Worm (Caenorhabditis elegans) whole organism, mixed stage, embryonic: ENCODE measurements around the gene kin-36.

ENCODE experiments used
- ceh-83 ChIP-seq: fragments of 200-800 bp; sonication (Bioruptor generic); optimal IDR thresholded peaks from 2 replicates; lab custom pipeline; 2018; ENCODE audit warnings: mild to moderate bottlenecking, missing genetic modification characterization, missing compliant biosample characterization
- elt-1 ChIP-seq: sonication (generic microtip); optimal IDR thresholded peaks from 2 replicates; lab custom pipeline; 2017; ENCODE audit warnings: missing genetic modification characterization, mild to moderate bottlenecking, missing compliant biosample characterization, antibody characterized with exemption, moderate library complexity, borderline replicate concordance; ENCODE audit not compliant: insufficient read depth
- lsy-2 ChIP-seq: fragments of 150-350 bp; optimal IDR thresholded peaks from 2 replicates; lab custom pipeline; 2014; ENCODE audit warnings: missing biosample characterization, missing genetic modification characterization
- nhr-12 ChIP-seq: fragments of 150-350 bp; optimal IDR thresholded peaks from 2 replicates; lab custom pipeline; 2014; ENCODE audit warnings: missing biosample characterization, missing genetic modification characterization
- snpc-4 ChIP-seq: fragments of 150-350 bp; optimal IDR thresholded peaks from 2 replicates; lab custom pipeline; 2014; ENCODE audit warnings: missing biosample characterization, missing genetic modification characterization
- unc-39 ChIP-seq: fragments of 150-350 bp; optimal IDR thresholded peaks from 2 replicates; lab custom pipeline; 2014; ENCODE audit warnings: missing biosample characterization, missing genetic modification characterization
- unc-62 ChIP-seq: fragments of 150-350 bp; optimal IDR thresholded peaks from 2 replicates; lab custom pipeline; 2014; ENCODE audit warnings: missing biosample characterization, missing genetic modification reagents, missing genetic modification characterization
- ztf-11 ChIP-seq: fragments of 150-350 bp; optimal IDR thresholded peaks from 2 replicates; lab custom pipeline; 2014; ENCODE audit warnings: missing biosample characterization, missing genetic modification characterization

ce11 chrIV:4653708-4654107 lies 25.1 kb upstream of the kin-36 start:
- no peak for TF ChIP-seq unc-62 (GFP tag; lab: Kevin White, UChicago)
- no peak for TF ChIP-seq unc-39
- no peak for TF ChIP-seq lsy-2 (tag; lab: Kevin White, UChicago)
- TF ChIP-seq elt-1 (tag; lab: Kevin White, UChicago) = no peak
- TF ChIP-seq ztf-11 = no peak
- no peak for TF ChIP-seq ceh-83 (GFP tag; lab: Kevin White, UChicago)
- no peak for TF ChIP-seq snpc-4 (tag; lab: Kevin White, UChicago)
- no peak for TF ChIP-seq nhr-12
